Fruit fly (Drosophila melanogaster) Kc167 (cell line): ENCODE results near the gene AGO2.

ENCODE experiments used
- insv ChIP-seq: fragments of >200 bp; optimal IDR thresholded peaks from 3 replicates; lab custom pipeline; 2018; ENCODE audit warnings: missing external identifiers
- ttk ChIP-seq: sonication (Bioruptor generic); optimal IDR thresholded peaks from 2 replicates; lab custom pipeline; 2017; ENCODE audit warnings: missing external identifiers

dm6 chr3L:15516956-15517355 lies 37.0 kb upstream of the AGO2 start, which contains the start of gene CG13454:
- TF ChIP-seq ttk (no peak), insv (lab: Kevin White, UChicago) (no peak)
